Fruit fly (Drosophila melanogaster) whole organism, embryonic: Measurements from ENCODE around the gene Prm.

ENCODE experiments used
- CG12769 ChIP-seq: fragments of 200-800 bp; sonication (Bioruptor generic); optimal IDR thresholded peaks from 2 replicates; lab custom pipeline; 2019; ENCODE audit warnings: missing biosample characterization, mild to moderate bottlenecking, missing genetic modification characterization, moderate library complexity
- CG13775 ChIP-seq: fragments of 200-800 bp; sonication (Bioruptor generic); optimal IDR thresholded peaks from 3 replicates; lab custom pipeline; 2017; ENCODE audit warnings: missing biosample characterization, mild to moderate bottlenecking, missing genetic modification characterization
- CG13894 ChIP-seq: fragments of 200-800 bp; sonication (Bioruptor generic); optimal IDR thresholded peaks from 3 replicates; lab custom pipeline; 2018; ENCODE audit warnings: missing biosample characterization, mild to moderate bottlenecking, missing genetic modification characterization, moderate library complexity
- CG15011 ChIP-seq: fragments of 200-800 bp; sonication (Bioruptor generic); optimal IDR thresholded peaks from 3 replicates; lab custom pipeline; 2018; ENCODE audit warnings: missing biosample characterization, mild to moderate bottlenecking, missing genetic modification characterization
- CG16863 ChIP-seq: fragments of 200-800 bp; sonication (Bioruptor generic); optimal IDR thresholded peaks from 3 replicates; lab custom pipeline; 2016; ENCODE audit warnings: missing biosample characterization, missing genetic modification characterization
- CG18599 ChIP-seq: fragments of 200-800 bp; sonication (Bioruptor generic); optimal IDR thresholded peaks from 3 replicates; lab custom pipeline; 2017; ENCODE audit warnings: missing biosample characterization, missing genetic modification characterization, mild to moderate bottlenecking, moderate library complexity, missing genetic modification reagents
- CG2712 ChIP-seq: fragments of 200-800 bp; optimal IDR thresholded peaks from 3 replicates; lab custom pipeline; 2019; ENCODE audit warnings: missing biosample characterization, mild to moderate bottlenecking, missing genetic modification characterization, moderate library complexity
- CG34376 ChIP-seq: fragments of 200-800 bp; sonication (Bioruptor generic); optimal IDR thresholded peaks from 2 replicates; lab custom pipeline; 2018; ENCODE audit warnings: missing biosample characterization, mild to moderate bottlenecking, missing genetic modification characterization
- CG6689 ChIP-seq: fragments of 200-800 bp; sonication (Bioruptor generic); IDR thresholded peaks from 2 replicates; pipeline ENCODE4 v1.3.6; 2022; ENCODE audit warnings: missing biosample characterization, missing genetic modification characterization
- CG6854 ChIP-seq: fragments of 200-800 bp; sonication (Bioruptor generic); optimal IDR thresholded peaks from 3 replicates; lab custom pipeline; 2017; ENCODE audit warnings: missing biosample characterization, mild to moderate bottlenecking, missing genetic modification characterization
- CG7372 ChIP-seq: fragments of 200-800 bp; sonication (Bioruptor generic); IDR thresholded peaks from 2 replicates; pipeline ENCODE4 v1.3.6; 2022; ENCODE audit warnings: missing biosample characterization, missing genetic modification characterization
- Dbx ChIP-seq: fragments of 200-800 bp; sonication (Bioruptor generic); IDR thresholded peaks from 3 replicates; pipeline ENCODE4 v1.3.6; 2022; ENCODE audit warnings: missing biosample characterization, missing genetic modification characterization
- Drgx ChIP-seq: fragments of 200-800 bp; sonication (Bioruptor generic); IDR thresholded peaks from 2 replicates; pipeline ENCODE4 v1.3.6; 2022; ENCODE audit warnings: missing biosample characterization, missing genetic modification characterization
- Hmr ChIP-seq: fragments of 200-800 bp; sonication (Bioruptor generic); optimal IDR thresholded peaks from 3 replicates; lab custom pipeline; 2017; ENCODE audit warnings: mild to moderate bottlenecking, missing biosample characterization, missing genetic modification reagents, missing genetic modification characterization
- Med ChIP-seq: fragments of 200-800 bp; sonication (Bioruptor generic); peaks from one replicate; lab custom pipeline; 2016; ENCODE audit warnings: missing biosample characterization, missing genetic modification characterization, mild to moderate bottlenecking, inconsistent platforms, moderate library complexity
- Nf-YB ChIP-seq: fragments of 200-800 bp; sonication (Bioruptor generic); optimal IDR thresholded peaks from 3 replicates; lab custom pipeline; 2019; ENCODE audit warnings: missing biosample characterization, mild to moderate bottlenecking, missing genetic modification characterization, moderate library complexity
- Vsx1 ChIP-seq: fragments of 200-800 bp; sonication (Bioruptor generic); optimal IDR thresholded peaks from 2 replicates; lab custom pipeline; 2017; ENCODE audit warnings: missing biosample characterization, mild to moderate bottlenecking, missing genetic modification characterization, missing genetic modification reagents
- abd-A ChIP-seq: fragments of 200-800 bp; sonication (Bioruptor generic); optimal IDR thresholded peaks from 3 replicates; lab custom pipeline; 2019; ENCODE audit warnings: missing biosample characterization, mild to moderate bottlenecking, missing genetic modification characterization, moderate library complexity
- ap ChIP-seq: fragments of 200-800 bp; sonication (Bioruptor generic); IDR thresholded peaks from 2 replicates; pipeline ENCODE4 v1.3.6; 2022; ENCODE audit warnings: missing biosample characterization, missing genetic modification characterization
- ase ChIP-seq: fragments of 200-800 bp; sonication (Bioruptor generic); IDR thresholded peaks from 3 replicates; pipeline ENCODE4 v1.3.6; 2022; ENCODE audit warnings: missing biosample characterization, missing genetic modification characterization
- chinmo ChIP-seq: fragments of 200-800 bp; sonication (Bioruptor generic); IDR thresholded peaks from 4 replicates; pipeline ENCODE4 v1.3.6; 2022; ENCODE audit warnings: missing biosample characterization, missing genetic modification characterization; ENCODE audit not compliant: partially characterized antibody
- ci ChIP-seq: fragments of 200-800 bp; sonication (Bioruptor generic); IDR thresholded peaks from 3 replicates; pipeline ENCODE4 v1.3.6; 2022; ENCODE audit warnings: missing biosample characterization, missing genetic modification characterization
- corto ChIP-seq: fragments of 200-800 bp; sonication (Bioruptor generic); optimal IDR thresholded peaks from 2 replicates; lab custom pipeline; 2016; ENCODE audit warnings: missing biosample characterization, mild to moderate bottlenecking, missing genetic modification characterization, moderate library complexity
- cwo ChIP-seq: fragments of 200-800 bp; sonication (Bioruptor generic); optimal IDR thresholded peaks from 3 replicates; lab custom pipeline; 2017; ENCODE audit warnings: missing biosample characterization, missing genetic modification characterization, mild to moderate bottlenecking, moderate library complexity, missing genetic modification reagents
- exex ChIP-seq: fragments of 200-800 bp; sonication (Bioruptor generic); optimal IDR thresholded peaks from 4 replicates; lab custom pipeline; 2018; ENCODE audit warnings: missing biosample characterization, mild to moderate bottlenecking, missing genetic modification characterization, moderate library complexity
- gcm2 ChIP-seq: fragments of 200-800 bp; sonication (Bioruptor generic); optimal IDR thresholded peaks from 2 replicates; lab custom pipeline; 2016; ENCODE audit warnings: missing biosample characterization, missing genetic modification characterization
- hbn ChIP-seq: fragments of 200-800 bp; sonication (Bioruptor generic); IDR thresholded peaks from 2 replicates; pipeline ENCODE4 v1.3.6; 2022; ENCODE audit warnings: missing biosample characterization, missing genetic modification characterization; ENCODE audit not compliant: partially characterized antibody
- lbe ChIP-seq: fragments of 200-800 bp; sonication (Bioruptor generic); optimal IDR thresholded peaks from 2 replicates; lab custom pipeline; 2016; ENCODE audit warnings: missing biosample characterization, mild to moderate bottlenecking, missing genetic modification characterization
- nom ChIP-seq: fragments of 200-800 bp; sonication (Bioruptor generic); optimal IDR thresholded peaks from 2 replicates; lab custom pipeline; 2017; ENCODE audit warnings: missing biosample characterization, missing genetic modification characterization, mild to moderate bottlenecking, moderate library complexity, missing genetic modification reagents
- otp ChIP-seq: fragments of 200-800 bp; sonication (Bioruptor generic); IDR thresholded peaks from 3 replicates; pipeline ENCODE4, ENCODE4 v1.3.6; 2022; ENCODE audit warnings: missing biosample characterization, missing genetic modification characterization
- sd ChIP-seq: fragments of 200-800 bp; sonication (Bioruptor generic); optimal IDR thresholded peaks from 3 replicates; lab custom pipeline; 2018; ENCODE audit warnings: missing biosample characterization, mild to moderate bottlenecking, missing genetic modification characterization, moderate library complexity
- slbo ChIP-seq: fragments of 200-800 bp; sonication (Bioruptor generic); IDR thresholded peaks from 2 replicates; pipeline ENCODE4 v1.3.6; 2022; ENCODE audit warnings: missing biosample characterization, missing genetic modification characterization
- sob ChIP-seq: fragments of 200-800 bp; sonication (Bioruptor generic); IDR thresholded peaks from 2 replicates; pipeline ENCODE4 v1.3.6; 2022; ENCODE audit warnings: missing biosample characterization, missing genetic modification characterization
- vvl ChIP-seq: fragments of 200-800 bp; sonication (Bioruptor generic); IDR thresholded peaks from 2 replicates; pipeline ENCODE4 v1.3.6; 2022; ENCODE audit warnings: missing biosample characterization, missing genetic modification characterization

The Prm gene

dm6 chr3L:8704713-8705412 is 40.2 kb downstream of the Prm start (continued):
- TF ChIP-seq Hmr (GFP tag; lab: Kevin White, UChicago): peak; percentile 41
- peak; percentile 7 for TF ChIP-seq CG6854
- TF ChIP-seq Nf-YB (GFP tag; lab: Kevin White, UChicago): peak; percentile 64
- peak; percentile 46 for TF ChIP-seq CG18599 (GFP tag; lab: Kevin White, UChicago)
- TF ChIP-seq slbo: peak; percentile 25; the same call in 1 of the 2 replicates
- TF ChIP-seq Dbx: peak; percentile 26; the same call in 1 of the 3 replicates
- 0 out of 2 replicates have a peak, but pooled peaks have one; percentile 19 for TF ChIP-seq sob (GFP tag; lab: Robert Waterston, UW)
- peak; percentile 92 for TF ChIP-seq exex (tag; lab: Kevin White, UChicago)
- TF ChIP-seq, all 482 proteins: peak for 50

dm6 chr3L:8703707-8704236 is 41.3 kb downstream of the Prm start:
- peak; percentile 90 for TF ChIP-seq CG13894 (tag; lab: Kevin White, UChicago)
- TF ChIP-seq hbn (GFP tag; lab: Robert Waterston, UW): no peak
- TF ChIP-seq CG15011 (GFP tag; lab: Kevin White, UChicago): no peak
- peak; percentile 69 for TF ChIP-seq CG12769 (tag; lab: Kevin White, UChicago)
- TF ChIP-seq Med (GFP tag; lab: Kevin White, UChicago): peak; percentile 82
- no peak for TF ChIP-seq otp
- peak; percentile 66 for TF ChIP-seq vvl
- no peak for TF ChIP-seq gcm2 (GFP tag; lab: Kevin White, UChicago)
- peak; percentile 85 for TF ChIP-seq sd (tag; lab: Kevin White, UChicago)
- TF ChIP-seq chinmo: 0 out of 4 replicates have a peak, but pooled peaks have one; percentile 31
- TF ChIP-seq cwo: peak; percentile 68
- TF ChIP-seq abd-A (tag; lab: Kevin White, UChicago): peak; percentile 0
- no peak for TF ChIP-seq CG13775 (GFP tag; lab: Kevin White, UChicago)

- peak; percentile 17 for TF ChIP-seq Vsx1 (GFP tag; lab: Kevin White, UChicago)
- TF ChIP-seq nom (GFP tag; lab: Kevin White, UChicago): peak; percentile 75
- TF ChIP-seq ap (GFP tag; lab: Robert Waterston, UW): 0 out of 2 replicates have a peak, but pooled peaks have one; percentile 9
- peak; percentile 58 for TF ChIP-seq CG7372 (GFP tag; lab: Robert Waterston, UW)
- TF ChIP-seq corto (GFP tag; lab: Kevin White, UChicago): peak; percentile 52
- no peak for TF ChIP-seq CG34376
- no peak for TF ChIP-seq CG16863
- TF ChIP-seq CG6689 (GFP tag; lab: Robert Waterston, UW): 0 out of 2 replicates have a peak, but pooled peaks have one; percentile 19
- 0 out of 3 replicates have a peak, but pooled peaks have one; percentile 19 for TF ChIP-seq ase (GFP tag; lab: Robert Waterston, UW)
- TF ChIP-seq ci (GFP tag; lab: Robert Waterston, UW): 0 out of 3 replicates have a peak, but pooled peaks have one; percentile 15
- TF ChIP-seq CG2712 (tag; lab: Kevin White, UChicago): no peak
- TF ChIP-seq lbe (GFP tag; lab: Kevin White, UChicago): peak; percentile 96
- 0 out of 4 replicates have a peak, but pooled peaks have one; percentile 20 for TF ChIP-seq chinmo
- TF ChIP-seq Drgx (GFP tag; lab: Robert Waterston, UW): peak; percentile 21; the same call in 1 of the 2 replicates
Observed at dm6 chr3L:8702448-8702847, 42.7 kb downstream of the Prm start.
